Fruit fly (Drosophila melanogaster) whole organism, embryonic: ENCODE measurements around the gene CG12147.
A peak's percentile ranks its signal among the peaks of the same experiment; 100 is the strongest.

Experiments used
- BEAF-32 ChIP-seq: fragments of 200-800 bp; sonication (Bioruptor generic); optimal IDR thresholded peaks from 3 replicates; lab custom pipeline; 2017; ENCODE audit warnings: missing biosample characterization, missing genetic modification characterization, mild to moderate bottlenecking, moderate library complexity, missing genetic modification reagents
- CG10209 ChIP-seq: fragments of 200-800 bp; sonication (Bioruptor generic); optimal IDR thresholded peaks from 3 replicates; lab custom pipeline; 2017; ENCODE audit warnings: missing biosample characterization, mild to moderate bottlenecking, missing genetic modification characterization, missing genetic modification reagents
- CG10274 ChIP-seq: fragments of 200-800 bp; sonication (Bioruptor generic); optimal IDR thresholded peaks from 3 replicates; lab custom pipeline; 2017; ENCODE audit warnings: missing biosample characterization, mild to moderate bottlenecking, missing genetic modification characterization
- CG11085 ChIP-seq: fragments of 200-800 bp; sonication (Bioruptor generic); IDR thresholded peaks from 2 replicates; pipeline ENCODE4 v1.3.6; 2022; ENCODE audit warnings: missing biosample characterization, missing genetic modification characterization
- CG12155 ChIP-seq: fragments of 200-800 bp; sonication (Bioruptor generic); optimal IDR thresholded peaks from 3 replicates; lab custom pipeline; 2016; ENCODE audit warnings: missing biosample characterization, missing genetic modification characterization
- CG15269 ChIP-seq: fragments of 200-800 bp; sonication (Bioruptor generic); optimal IDR thresholded peaks from 2 replicates; lab custom pipeline; 2018; ENCODE audit warnings: missing biosample characterization, mild to moderate bottlenecking, missing genetic modification characterization, moderate library complexity
- CG15601 ChIP-seq: fragments of 200-800 bp; sonication (Bioruptor generic); optimal IDR thresholded peaks from 3 replicates; lab custom pipeline; 2019; ENCODE audit warnings: missing biosample characterization, mild to moderate bottlenecking, missing genetic modification characterization, moderate library complexity
- CG17802 ChIP-seq: fragments of 200-800 bp; sonication (Bioruptor generic); optimal IDR thresholded peaks from 2 replicates; lab custom pipeline; 2018; ENCODE audit warnings: missing biosample characterization, mild to moderate bottlenecking, missing genetic modification characterization, moderate library complexity
- CG17912 ChIP-seq: fragments of 200-800 bp; sonication (Bioruptor generic); optimal IDR thresholded peaks from 2 replicates; lab custom pipeline; 2018; ENCODE audit warnings: missing biosample characterization, mild to moderate bottlenecking, missing genetic modification characterization
- CG3065 ChIP-seq: fragments of 200-800 bp; sonication (Bioruptor generic); optimal IDR thresholded peaks from 2 replicates; lab custom pipeline; 2016; ENCODE audit warnings: missing biosample characterization, missing genetic modification characterization
- CG34376 ChIP-seq: fragments of 200-800 bp; sonication (Bioruptor generic); optimal IDR thresholded peaks from 2 replicates; lab custom pipeline; 2018; ENCODE audit warnings: missing biosample characterization, mild to moderate bottlenecking, missing genetic modification characterization
- CG3847 ChIP-seq: fragments of 200-800 bp; sonication (Bioruptor generic); IDR thresholded peaks from 2 replicates; pipeline ENCODE4 v1.3.6; 2022; ENCODE audit warnings: missing biosample characterization, missing genetic modification characterization
- CG4820 ChIP-seq: fragments of 200-800 bp; sonication (Bioruptor generic); optimal IDR thresholded peaks from 3 replicates; lab custom pipeline; 2016; ENCODE audit warnings: missing biosample characterization, missing genetic modification characterization
- CG5953 ChIP-seq: fragments of 200-800 bp; sonication (Bioruptor generic); IDR thresholded peaks from 2 replicates; pipeline ENCODE4 v1.3.6; 2022; ENCODE audit warnings: missing biosample characterization, missing genetic modification characterization
- CG9437 ChIP-seq: fragments of 200-800 bp; sonication (Bioruptor generic); optimal IDR thresholded peaks from 2 replicates; lab custom pipeline; 2018; ENCODE audit warnings: missing biosample characterization, mild to moderate bottlenecking, missing genetic modification characterization
- Chrac-16 ChIP-seq: fragments of 200-800 bp; sonication (Bioruptor generic); optimal IDR thresholded peaks from 3 replicates; lab custom pipeline; 2016; ENCODE audit warnings: missing biosample characterization, missing genetic modification characterization
- D ChIP-seq, 2 experiments: fragments of 200-800 bp in 1 of 2; fragments of >200 bp in 1 of 2; sonication (Bioruptor generic) in 1 of 2; optimal IDR thresholded peaks; 2 replicates in 1 of 2; 3 replicates in 1 of 2; lab custom pipeline; 2017; ENCODE audit warnings: mild to moderate bottlenecking in 1 of 2, missing biosample characterization in 1 of 2, missing genetic modification characterization in 1 of 2, missing genetic modification reagents in 1 of 2
- Dbx ChIP-seq: fragments of 200-800 bp; sonication (Bioruptor generic); IDR thresholded peaks from 3 replicates; pipeline ENCODE4 v1.3.6; 2022; ENCODE audit warnings: missing biosample characterization, missing genetic modification characterization
- Doc3 ChIP-seq: fragments of 200-800 bp; sonication (Bioruptor generic); IDR thresholded peaks from 3 replicates; pipeline ENCODE4 v1.3.6; 2022; ENCODE audit warnings: missing biosample characterization, missing genetic modification characterization; ENCODE audit not compliant: partially characterized antibody
- ERR ChIP-seq: fragments of 200-800 bp; sonication (Bioruptor generic); optimal IDR thresholded peaks from 2 replicates; lab custom pipeline; 2016; ENCODE audit warnings: missing biosample characterization, missing genetic modification characterization
- Ets65A ChIP-seq: fragments of 200-800 bp; sonication (Bioruptor generic); peaks from one replicate; lab custom pipeline; 2016; ENCODE audit warnings: missing biosample characterization, missing genetic modification characterization
- Ets97D ChIP-seq: fragments of 200-800 bp; sonication (Bioruptor generic); optimal IDR thresholded peaks from 3 replicates; lab custom pipeline; 2016; ENCODE audit warnings: missing biosample characterization, missing genetic modification characterization
- H15 ChIP-seq: fragments of 200-800 bp; sonication (Bioruptor generic); IDR thresholded peaks from 3 replicates; pipeline ENCODE4 v1.3.6; 2022; ENCODE audit warnings: missing biosample characterization, missing genetic modification characterization
- Hsf ChIP-seq: fragments of 200-800 bp; sonication (Bioruptor generic); optimal IDR thresholded peaks from 3 replicates; lab custom pipeline; 2016; ENCODE audit warnings: missing biosample characterization, missing genetic modification characterization
- NC2α ChIP-seq: fragments of 200-800 bp; sonication (Bioruptor generic); optimal IDR thresholded peaks from 2 replicates; lab custom pipeline; 2016; ENCODE audit warnings: missing biosample characterization, missing genetic modification characterization
- Nf-YA ChIP-seq: fragments of 200-800 bp; sonication (Bioruptor generic); IDR thresholded peaks from 2 replicates; pipeline ENCODE4 v1.3.6; 2022; ENCODE audit warnings: missing biosample characterization, missing genetic modification characterization
- abd-A ChIP-seq: fragments of 200-800 bp; sonication (Bioruptor generic); optimal IDR thresholded peaks from 3 replicates; lab custom pipeline; 2019; ENCODE audit warnings: missing biosample characterization, mild to moderate bottlenecking, missing genetic modification characterization, moderate library complexity
- ap ChIP-seq: fragments of 200-800 bp; sonication (Bioruptor generic); IDR thresholded peaks from 2 replicates; pipeline ENCODE4 v1.3.6; 2022; ENCODE audit warnings: missing biosample characterization, missing genetic modification characterization
- bigmax ChIP-seq: fragments of 200-800 bp; sonication (Bioruptor generic); optimal IDR thresholded peaks from 2 replicates; lab custom pipeline; 2018; ENCODE audit warnings: missing biosample characterization, mild to moderate bottlenecking, missing genetic modification characterization
- bowl ChIP-seq: fragments of 200-800 bp; sonication (Bioruptor generic); IDR thresholded peaks from 2 replicates; pipeline ENCODE4 v1.3.6; 2022; ENCODE audit warnings: missing biosample characterization, missing genetic modification characterization
- cas ChIP-seq: fragments of 200-800 bp; sonication (Bioruptor generic); IDR thresholded peaks from 2 replicates; pipeline ENCODE4 v1.3.6; 2022; ENCODE audit warnings: missing biosample characterization, missing genetic modification characterization
- cato ChIP-seq: fragments of 200-800 bp; sonication (Bioruptor generic); optimal IDR thresholded peaks from 2 replicates; lab custom pipeline; 2016; ENCODE audit warnings: missing biosample characterization, missing genetic modification characterization, borderline replicate concordance
- crol ChIP-seq: fragments of 200-800 bp; sonication (Bioruptor generic); IDR thresholded peaks from 2 replicates; pipeline ENCODE4 v1.3.6; 2022; ENCODE audit warnings: missing biosample characterization, missing genetic modification characterization
- dati ChIP-seq: fragments of 200-800 bp; sonication (Bioruptor generic); IDR thresholded peaks from 2 replicates; pipeline ENCODE4 v1.3.6; 2022; ENCODE audit warnings: missing biosample characterization, missing genetic modification characterization
- eyg ChIP-seq: fragments of 200-800 bp; sonication (Bioruptor generic); optimal IDR thresholded peaks from 3 replicates; lab custom pipeline; 2016; ENCODE audit warnings: missing biosample characterization, missing genetic modification characterization
- gt ChIP-seq: fragments of 200-800 bp; sonication (Bioruptor generic); IDR thresholded peaks from 2 replicates; pipeline ENCODE4 v1.3.6; 2022; ENCODE audit warnings: missing biosample characterization, missing genetic modification characterization
- kni ChIP-seq: fragments of 200-800 bp; sonication (Bioruptor generic); optimal IDR thresholded peaks from 3 replicates; lab custom pipeline; 2017; ENCODE audit warnings: mild to moderate bottlenecking, missing biosample characterization, missing genetic modification reagents, missing genetic modification characterization
- lab ChIP-seq: fragments of 200-800 bp; sonication (Bioruptor generic); optimal IDR thresholded peaks from 3 replicates; lab custom pipeline; 2017; ENCODE audit warnings: missing biosample characterization, missing genetic modification characterization, mild to moderate bottlenecking, moderate library complexity, missing genetic modification reagents
- lmd ChIP-seq: fragments of 200-800 bp; sonication (Bioruptor generic); IDR thresholded peaks from 2 replicates; pipeline ENCODE4 v1.3.6; 2022; ENCODE audit warnings: missing biosample characterization, missing genetic modification characterization
- nerfin-2 ChIP-seq: fragments of 200-800 bp; sonication (Bioruptor generic); IDR thresholded peaks from 2 replicates; pipeline ENCODE4 v1.3.6; 2022; ENCODE audit warnings: missing biosample characterization, missing genetic modification characterization; ENCODE audit not compliant: partially characterized antibody
- oc ChIP-seq: fragments of 200-800 bp; sonication (Bioruptor generic); optimal IDR thresholded peaks from 2 replicates; lab custom pipeline; 2018; ENCODE audit warnings: missing biosample characterization, mild to moderate bottlenecking, missing genetic modification characterization, moderate library complexity
- otp ChIP-seq: fragments of 200-800 bp; sonication (Bioruptor generic); IDR thresholded peaks from 3 replicates; pipeline ENCODE4, ENCODE4 v1.3.6; 2022; ENCODE audit warnings: missing biosample characterization, missing genetic modification characterization
- psq ChIP-seq: fragments of 200-800 bp; sonication (Bioruptor generic); optimal IDR thresholded peaks from 2 replicates; lab custom pipeline; 2017; ENCODE audit warnings: missing biosample characterization, missing genetic modification characterization
- repo ChIP-seq: fragments of 200-800 bp; sonication (Bioruptor generic); optimal IDR thresholded peaks from 2 replicates; lab custom pipeline; 2016; ENCODE audit warnings: missing biosample characterization, missing genetic modification characterization
- ro ChIP-seq: fragments of 200-800 bp; sonication (Bioruptor generic); IDR thresholded peaks from 2 replicates; pipeline ENCODE4 v1.3.6; 2022; ENCODE audit warnings: missing biosample characterization, missing genetic modification characterization
- seq ChIP-seq: fragments of 200-800 bp; sonication (Bioruptor generic); IDR thresholded peaks from 2 replicates; pipeline ENCODE4 v1.3.6; 2022; ENCODE audit warnings: missing biosample characterization, missing genetic modification characterization
- sisA ChIP-seq: fragments of 200-800 bp; sonication (Bioruptor generic); IDR thresholded peaks from 2 replicates; pipeline ENCODE4 v1.3.6; 2022; ENCODE audit warnings: missing biosample characterization, missing genetic modification characterization
- tin ChIP-seq: fragments of 200-800 bp; sonication (Bioruptor generic); optimal IDR thresholded peaks from 3 replicates; lab custom pipeline; 2016; ENCODE audit warnings: missing biosample characterization, missing genetic modification characterization
- trh ChIP-seq: fragments of 200-800 bp; sonication (Bioruptor generic); optimal IDR thresholded peaks from 2 replicates; lab custom pipeline; 2016; ENCODE audit warnings: missing biosample characterization, missing genetic modification characterization
- twi ChIP-seq: fragments of 200-800 bp; optimal IDR thresholded peaks from 2 replicates; lab custom pipeline; 2019; ENCODE audit warnings: missing biosample characterization, mild to moderate bottlenecking, missing genetic modification characterization, moderate library complexity
- zen2 ChIP-seq: fragments of 200-800 bp; sonication (Bioruptor generic); IDR thresholded peaks from 3 replicates; pipeline ENCODE4 v1.3.6; 2022; ENCODE audit warnings: missing biosample characterization, missing genetic modification characterization; ENCODE audit not compliant: partially characterized antibody
- zfh2 ChIP-seq: fragments of 200-800 bp; sonication (Bioruptor generic); optimal IDR thresholded peaks from 2 replicates; lab custom pipeline; 2016; ENCODE audit warnings: missing biosample characterization, missing genetic modification characterization

The CG12147 gene

dm6 chr3R:5474551-5474950 is 47.5 kb upstream of the CG12147 start, which contains the start of the genes CG45100, HDAC3 and Hcs (continued):
- no peak for TF ChIP-seq trh
- no peak for TF ChIP-seq Nf-YA (GFP tag; lab: Robert Waterston, UW)
- TF ChIP-seq tin (GFP tag; lab: Kevin White, UChicago) = peak; percentile 51
- peak; percentile 31 for TF ChIP-seq repo (GFP tag; lab: Kevin White, UChicago)
- no peak for TF ChIP-seq twi (tag; lab: Kevin White, UChicago)
- TF ChIP-seq H15 (GFP tag; lab: Robert Waterston, UW) = no peak
- peak; percentile 28 for TF ChIP-seq eyg (GFP tag; lab: Kevin White, UChicago)
- TF ChIP-seq seq (GFP tag; lab: Robert Waterston, UW) = no peak
- TF ChIP-seq CG3065 (GFP tag; lab: Kevin White, UChicago) = no peak
- TF ChIP-seq CG10209 (GFP tag; lab: Kevin White, UChicago) = no peak
- TF ChIP-seq CG5953 (GFP tag; lab: Robert Waterston, UW) = no peak
- TF ChIP-seq CG3847 (GFP tag; lab: Robert Waterston, UW) = peak; percentile 50; the same call in 1 of the 2 replicates
- TF ChIP-seq crol = no peak
- TF ChIP-seq zfh2 (GFP tag; lab: Kevin White, UChicago) = peak; percentile 72
- no peak for TF ChIP-seq NC2α (GFP tag; lab: Kevin White, UChicago)
- peak; percentile 69 for TF ChIP-seq Dbx (GFP tag; lab: Robert Waterston, UW)
- peak; percentile 46 for TF ChIP-seq Ets97D (GFP tag; lab: Kevin White, UChicago)
- TF ChIP-seq D (optimal IDR thresholded peaks at IDR 0.05; lab: Kevin White, UChicago) = no peak
- no peak for TF ChIP-seq D (GFP tag; optimal IDR thresholded peaks at IDR 0.05; lab: Kevin White, UChicago)
- no peak for TF ChIP-seq CG15601 (tag; lab: Kevin White, UChicago)
- no peak for TF ChIP-seq psq
- peak; percentile 53 for TF ChIP-seq CG12155
- peak; percentile 11 for TF ChIP-seq ERR (GFP tag; lab: Kevin White, UChicago)
- TF ChIP-seq lab (GFP tag; lab: Kevin White, UChicago) = no peak
- TF ChIP-seq zen2 (GFP tag; lab: Robert Waterston, UW) = peak; percentile 58; the same call in 1 of the 3 replicates
- no peak for TF ChIP-seq dati (GFP tag; lab: Robert Waterston, UW)
- TF ChIP-seq Ets65A (GFP tag; lab: Kevin White, UChicago) = peak; percentile 75
- TF ChIP-seq Chrac-16 (GFP tag; lab: Kevin White, UChicago) = peak; percentile 51
- TF ChIP-seq otp (GFP tag; lab: Robert Waterston, UW) = no peak
- peak; percentile 88 for TF ChIP-seq Doc3
- TF ChIP-seq ap (GFP tag; lab: Robert Waterston, UW) = no peak
- peak; percentile 77 for TF ChIP-seq nerfin-2
- TF ChIP-seq bowl (GFP tag; lab: Robert Waterston, UW) = no peak
- TF ChIP-seq sisA (GFP tag; lab: Robert Waterston, UW) = no peak
- TF ChIP-seq abd-A (tag; lab: Kevin White, UChicago) = no peak
- TF ChIP-seq ro (GFP tag; lab: Robert Waterston, UW) = no peak
- no peak for TF ChIP-seq oc (tag; lab: Kevin White, UChicago)
- peak; percentile 96 for TF ChIP-seq BEAF-32
- peak; percentile 11 for TF ChIP-seq CG4820
- TF ChIP-seq gt = no peak
- no peak for TF ChIP-seq CG9437 (GFP tag; lab: Kevin White, UChicago)
- no peak for TF ChIP-seq lmd (GFP tag; lab: Robert Waterston, UW)
- TF ChIP-seq cato = no peak
- peak; percentile 55 for TF ChIP-seq Hsf
- no peak for TF ChIP-seq CG11085 (GFP tag; lab: Robert Waterston, UW)
- TF ChIP-seq CG34376 (GFP tag; lab: Kevin White, UChicago) = peak; percentile 59
- no peak for TF ChIP-seq cas (GFP tag; lab: Robert Waterston, UW)
- TF ChIP-seq CG10274 (GFP tag; lab: Kevin White, UChicago) = no peak
- TF ChIP-seq CG17912 (GFP tag; lab: Kevin White, UChicago) = no peak
- no peak for TF ChIP-seq CG17802 (tag; lab: Kevin White, UChicago)
- no peak for TF ChIP-seq CG15269 (tag; lab: Kevin White, UChicago)
- no peak for TF ChIP-seq bigmax (GFP tag; lab: Kevin White, UChicago)
- TF ChIP-seq kni (GFP tag; lab: Kevin White, UChicago) = no peak
